Worm (Caenorhabditis elegans): ENCODE results near the gene lin-18.
A peak's percentile ranks its signal among the peaks of the same experiment; 100 is the strongest.

The lin-18 gene

DNA sequence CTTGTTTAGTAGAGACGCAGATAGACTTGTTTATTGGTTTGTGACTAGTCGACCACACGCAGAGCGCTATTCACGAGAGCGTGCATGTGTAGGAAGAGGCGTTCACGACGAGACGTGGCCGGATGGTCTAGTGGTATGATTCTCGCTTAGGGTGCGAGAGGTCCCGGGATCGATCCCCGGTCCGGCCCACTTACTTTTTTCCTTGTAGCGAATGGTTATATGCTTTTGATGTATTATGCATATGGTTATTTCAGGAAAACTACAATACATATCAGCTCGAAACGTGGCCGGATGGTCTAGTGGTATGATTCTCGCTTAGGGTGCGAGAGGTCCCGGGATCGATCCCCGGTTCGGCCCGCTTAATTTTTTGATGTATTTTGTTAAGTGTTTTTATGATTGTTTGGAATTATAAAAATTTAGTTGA lies 11.6 kb downstream of the lin-18 start:
- peak; percentile 86 for TF ChIP-seq T22C8.4 (GFP tag; IDR thresholded peaks at IDR 0.05)
- TF ChIP-seq ref-1 (GFP tag; conservative IDR thresholded peaks at IDR 0.05), result peak; percentile 89
- peak; percentile 98 for TF ChIP-seq flt-1 (GFP tag; IDR thresholded peaks at IDR 0.05)
- peak; percentile 92 for TF ChIP-seq ztf-29 (GFP tag; IDR thresholded peaks at IDR 0.05)
- peak; percentile 95 for TF ChIP-seq tab-1 (GFP tag; IDR thresholded peaks at IDR 0.05)
- peak; percentile 76 for TF ChIP-seq klf-2 (GFP tag; conservative IDR thresholded peaks at IDR 0.05)
- TF ChIP-seq med-1 (GFP tag; optimal IDR thresholded peaks at IDR 0.05; ENCODE audit: insufficient read depth), result peak; percentile 58
- peak; percentile 89 for TF ChIP-seq cog-1 (tag; optimal IDR thresholded peaks at IDR 0.05)
- peak; percentile 88 for TF ChIP-seq ztf-23 (GFP tag; IDR thresholded peaks at IDR 0.05)

- TF ChIP-seq tab-1 (GFP tag; IDR thresholded peaks at IDR 0.05), result no peak
- TF ChIP-seq ztf-23 (GFP tag; IDR thresholded peaks at IDR 0.05), result no peak
- no peak for TF ChIP-seq med-1 (GFP tag; optimal IDR thresholded peaks at IDR 0.05; ENCODE audit: insufficient read depth)
- TF ChIP-seq cog-1 (tag; optimal IDR thresholded peaks at IDR 0.05), result no peak
- no peak for TF ChIP-seq flt-1 (GFP tag; IDR thresholded peaks at IDR 0.05)
- TF ChIP-seq T22C8.4 (GFP tag; IDR thresholded peaks at IDR 0.05), result no peak
- no peak for TF ChIP-seq klf-2 (GFP tag; conservative IDR thresholded peaks at IDR 0.05)
- no peak for TF ChIP-seq ref-1 (GFP tag; conservative IDR thresholded peaks at IDR 0.05)
- no peak for TF ChIP-seq ztf-29 (GFP tag; IDR thresholded peaks at IDR 0.05)
Observed at ce11 chrX:3970786-3971185, 12.4 kb downstream of the lin-18 start.

ce11 chrX:3973534-3973933 lies 15.2 kb downstream of the lin-18 start, which contains the start of gene C16B8.4:
C16B8.4 (minus strand) TSS chrX:3973634.
- TF ChIP-seq ref-1 (GFP tag; conservative IDR thresholded peaks at IDR 0.05) (no peak), cog-1 (tag; optimal IDR thresholded peaks at IDR 0.05) (no peak), med-1 (GFP tag; optimal IDR thresholded peaks at IDR 0.05; ENCODE audit: insufficient read depth) (no peak), tab-1 (GFP tag; IDR thresholded peaks at IDR 0.05) (no peak), ztf-29 (GFP tag; IDR thresholded peaks at IDR 0.05) (no peak), klf-2 (GFP tag; conservative IDR thresholded peaks at IDR 0.05) (no peak), flt-1 (GFP tag; IDR thresholded peaks at IDR 0.05) (no peak), ztf-23 (GFP tag; IDR thresholded peaks at IDR 0.05) (no peak), T22C8.4 (GFP tag; IDR thresholded peaks at IDR 0.05) (no peak)

DNA sequence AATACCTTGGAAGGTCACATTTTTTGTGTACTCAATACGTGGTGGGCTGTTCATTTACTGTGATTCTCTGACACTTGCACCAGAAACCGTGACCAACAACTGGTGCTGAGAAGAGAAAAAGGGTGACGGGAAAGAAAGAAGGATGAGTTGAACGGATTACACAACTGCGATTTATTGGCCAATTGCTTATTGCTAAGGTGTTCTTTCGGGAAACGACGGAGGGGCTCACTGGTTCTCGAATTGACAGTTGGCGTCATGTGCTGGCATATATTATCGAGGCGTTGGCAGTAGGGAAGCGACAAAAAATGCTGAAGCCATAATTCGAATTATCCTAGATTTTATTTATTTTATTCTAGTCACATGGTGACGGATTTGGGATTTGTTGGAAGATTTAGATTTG lies 15.8 kb downstream of the lin-18 start:
- no peak for TF ChIP-seq med-1 (GFP tag; optimal IDR thresholded peaks at IDR 0.05; ENCODE audit: insufficient read depth)
- TF ChIP-seq klf-2 (GFP tag; conservative IDR thresholded peaks at IDR 0.05), result no peak
- TF ChIP-seq ref-1 (GFP tag; conservative IDR thresholded peaks at IDR 0.05), result no peak
- no peak for TF ChIP-seq T22C8.4 (GFP tag; IDR thresholded peaks at IDR 0.05)
- TF ChIP-seq cog-1 (tag; optimal IDR thresholded peaks at IDR 0.05), result no peak
- TF ChIP-seq tab-1 (GFP tag; IDR thresholded peaks at IDR 0.05), result no peak
- TF ChIP-seq ztf-29 (GFP tag; IDR thresholded peaks at IDR 0.05), result no peak

ce11 chrX:3976755-3977154 lies 18.4 kb downstream of the lin-18 start:
- TF ChIP-seq T22C8.4 (GFP tag; IDR thresholded peaks at IDR 0.05) (no peak), tab-1 (GFP tag; IDR thresholded peaks at IDR 0.05) (no peak), ztf-23 (GFP tag; IDR thresholded peaks at IDR 0.05) (no peak)

ce11 chrX:3977271-3977670 lies 18.9 kb downstream of the lin-18 start:
- TF ChIP-seq ztf-29 (GFP tag; IDR thresholded peaks at IDR 0.05) (no peak), ref-1 (GFP tag; conservative IDR thresholded peaks at IDR 0.05) (no peak), tab-1 (GFP tag; IDR thresholded peaks at IDR 0.05) (no peak)

- TF ChIP-seq ztf-29 (GFP tag; IDR thresholded peaks at IDR 0.05) (no peak), cog-1 (tag; optimal IDR thresholded peaks at IDR 0.05) (no peak), flt-1 (GFP tag; IDR thresholded peaks at IDR 0.05) (no peak), ztf-23 (GFP tag; IDR thresholded peaks at IDR 0.05) (no peak), med-1 (GFP tag; optimal IDR thresholded peaks at IDR 0.05; ENCODE audit: insufficient read depth) (no peak), T22C8.4 (GFP tag; IDR thresholded peaks at IDR 0.05) (no peak), tab-1 (GFP tag; IDR thresholded peaks at IDR 0.05) (no peak), ref-1 (GFP tag; conservative IDR thresholded peaks at IDR 0.05) (no peak), klf-2 (GFP tag; conservative IDR thresholded peaks at IDR 0.05) (no peak)
Observed at ce11 chrX:3979146-3979545, 20.8 kb downstream of the lin-18 start.

DNA sequence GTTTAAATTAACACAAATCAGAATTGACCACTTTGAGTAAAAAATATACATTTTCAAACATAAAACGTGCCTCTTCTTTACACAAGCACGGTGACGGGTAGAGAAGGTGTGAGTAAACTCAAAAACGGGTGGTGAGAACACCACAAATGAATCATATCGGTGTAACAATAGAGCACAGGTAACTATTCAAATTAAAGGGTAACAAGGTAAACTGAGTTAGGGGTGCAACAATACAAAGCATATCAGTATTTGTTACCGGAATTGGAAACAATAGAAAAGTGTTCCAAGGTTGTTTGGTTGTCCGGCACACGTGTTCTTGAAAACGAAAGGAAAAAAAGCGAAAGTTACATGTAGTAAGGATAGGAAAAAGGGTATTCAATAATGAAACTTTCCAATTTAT lies 24.0 kb downstream of the lin-18 start:
- TF ChIP-seq tab-1 (GFP tag; IDR thresholded peaks at IDR 0.05) (no peak), T22C8.4 (GFP tag; IDR thresholded peaks at IDR 0.05) (no peak), med-1 (GFP tag; optimal IDR thresholded peaks at IDR 0.05; ENCODE audit: insufficient read depth) (no peak), ztf-29 (GFP tag; IDR thresholded peaks at IDR 0.05) (no peak), flt-1 (GFP tag; IDR thresholded peaks at IDR 0.05) (no peak), klf-2 (GFP tag; conservative IDR thresholded peaks at IDR 0.05) (no peak), ref-1 (GFP tag; conservative IDR thresholded peaks at IDR 0.05) (no peak)

- no peak for TF ChIP-seq ztf-23 (GFP tag; IDR thresholded peaks at IDR 0.05)
- no peak for TF ChIP-seq tab-1 (GFP tag; IDR thresholded peaks at IDR 0.05)
- TF ChIP-seq ztf-29 (GFP tag; IDR thresholded peaks at IDR 0.05), result no peak
- TF ChIP-seq flt-1 (GFP tag; IDR thresholded peaks at IDR 0.05), result no peak
- no peak for TF ChIP-seq T22C8.4 (GFP tag; IDR thresholded peaks at IDR 0.05)
- TF ChIP-seq ref-1 (GFP tag; conservative IDR thresholded peaks at IDR 0.05), result no peak
Observed at ce11 chrX:3988575-3988974, 30.2 kb downstream of the lin-18 start.

DNA sequence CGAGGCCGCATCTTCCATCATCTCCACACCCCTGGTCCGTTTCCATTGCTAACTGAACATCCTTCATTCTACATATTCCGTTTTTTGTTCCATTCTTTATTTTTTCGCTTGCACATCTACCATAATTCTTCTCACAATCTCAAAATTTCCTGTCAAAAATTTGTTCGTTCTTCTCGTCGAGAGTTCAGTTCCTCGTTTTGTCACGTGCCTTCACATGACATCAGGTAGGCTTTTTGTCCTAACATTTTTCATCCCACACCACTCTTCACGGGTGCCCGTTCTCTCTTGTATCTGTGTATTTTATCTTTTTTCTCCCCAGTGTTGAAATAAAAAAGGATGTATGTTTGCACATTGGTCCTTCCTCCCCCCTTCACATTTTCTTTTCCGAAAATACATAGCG lies 32.1 kb downstream of the lin-18 start:
- no peak for TF ChIP-seq T22C8.4 (GFP tag; IDR thresholded peaks at IDR 0.05)
- TF ChIP-seq klf-2 (GFP tag; conservative IDR thresholded peaks at IDR 0.05), result no peak
- no peak for TF ChIP-seq ztf-23 (GFP tag; IDR thresholded peaks at IDR 0.05)
- no peak for TF ChIP-seq cog-1 (tag; optimal IDR thresholded peaks at IDR 0.05)
- no peak for TF ChIP-seq ref-1 (GFP tag; conservative IDR thresholded peaks at IDR 0.05)
- no peak for TF ChIP-seq tab-1 (GFP tag; IDR thresholded peaks at IDR 0.05)
- TF ChIP-seq med-1 (GFP tag; optimal IDR thresholded peaks at IDR 0.05; ENCODE audit: insufficient read depth), result no peak
- TF ChIP-seq ztf-29 (GFP tag; IDR thresholded peaks at IDR 0.05), result no peak
- no peak for TF ChIP-seq flt-1 (GFP tag; IDR thresholded peaks at IDR 0.05)
